Fruit fly (Drosophila melanogaster): ENCODE measurements around the gene VhaM9.7-a.

Gene VhaM9.7-a

DNA sequence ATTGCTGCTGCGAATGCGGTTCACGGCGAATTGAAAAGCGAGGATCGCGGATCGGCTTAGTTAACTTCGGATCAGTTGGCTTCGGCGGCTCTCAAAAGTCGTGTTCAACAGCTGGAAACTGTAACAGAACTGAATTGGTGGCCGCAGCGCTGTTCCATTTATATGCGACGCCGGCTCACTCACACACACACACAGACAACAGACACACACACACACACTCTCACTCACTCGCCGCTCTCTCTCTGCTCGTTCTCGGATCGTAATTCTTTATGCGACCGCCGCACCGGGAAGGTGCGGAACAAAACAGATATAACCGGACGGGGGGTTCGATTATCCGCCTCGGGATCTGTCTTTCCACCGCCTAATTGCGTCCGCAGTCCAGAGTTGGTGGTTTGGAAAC, 35.3 kb upstream of the VhaM9.7-a start, which contains the start of gene CG46460 (continued):
- no peak for TF ChIP-seq gcm (GFP tag; optimal IDR thresholded peaks at IDR 0.05)
- no peak for TF ChIP-seq crc (GFP tag; optimal IDR thresholded peaks at IDR 0.05)
- TF ChIP-seq pho (GFP tag; optimal IDR thresholded peaks at IDR 0.05) = no peak
- no peak for TF ChIP-seq CG3163 (GFP tag; optimal IDR thresholded peaks at IDR 0.05)
- TF ChIP-seq cato (GFP tag; optimal IDR thresholded peaks at IDR 0.05; ENCODE audit: borderline replicate concordance) = no peak
- no peak for TF ChIP-seq CG8281 (tag; optimal IDR thresholded peaks at IDR 0.05)
- no peak for TF ChIP-seq mirr (GFP tag; optimal IDR thresholded peaks at IDR 0.05)
- TF ChIP-seq Lim3 (GFP tag; IDR thresholded peaks at IDR 0.05) = no peak
- TF ChIP-seq eyg (GFP tag; optimal IDR thresholded peaks at IDR 0.05) = no peak
- no peak for TF ChIP-seq CG34224 (GFP tag; IDR thresholded peaks at IDR 0.05; ENCODE audit: partially characterized antibody)
- no peak for TF ChIP-seq Dip2 (GFP tag; IDR thresholded peaks at IDR 0.05)
- 0 out of 4 replicates have a peak, but pooled peaks have one; percentile 22 for TF ChIP-seq Dll (GFP tag; IDR thresholded peaks at IDR 0.05; ENCODE audit: partially characterized antibody)
- TF ChIP-seq CG12942 (GFP tag; optimal IDR thresholded peaks at IDR 0.05) = no peak
- no peak for TF ChIP-seq CG13775 (GFP tag; optimal IDR thresholded peaks at IDR 0.05)
- TF ChIP-seq repo (GFP tag; optimal IDR thresholded peaks at IDR 0.05) = peak; percentile 10
- no peak for TF ChIP-seq TFAM (GFP tag; optimal IDR thresholded peaks at IDR 0.05)
- TF ChIP-seq Trl (optimal IDR thresholded peaks at IDR 0.05) = peak; percentile 55 to 67
- TF ChIP-seq Trl (GFP tag; optimal IDR thresholded peaks at IDR 0.05) = no peak
- TF ChIP-seq insv (GFP tag; optimal IDR thresholded peaks at IDR 0.05) = no peak
- TF ChIP-seq sr (GFP tag; IDR thresholded peaks at IDR 0.05) = no peak
- TF ChIP-seq gfzf (GFP tag; optimal IDR thresholded peaks at IDR 0.05) = no peak
- TF ChIP-seq Rx (GFP tag; IDR thresholded peaks at IDR 0.05) = no peak
- TF ChIP-seq Ets97D (GFP tag; optimal IDR thresholded peaks at IDR 0.05) = no peak
- no peak for TF ChIP-seq CG8388 (GFP tag; optimal IDR thresholded peaks at IDR 0.05)
- no peak for TF ChIP-seq trh (GFP tag; optimal IDR thresholded peaks at IDR 0.05)
- no peak for TF ChIP-seq CG10979 (tag; optimal IDR thresholded peaks at IDR 0.05)
- TF ChIP-seq pnt (GFP tag; optimal IDR thresholded peaks at IDR 0.05) = no peak
- TF ChIP-seq HLHmδ (GFP tag; optimal IDR thresholded peaks at IDR 0.05) = peak; percentile 22
- no peak for TF ChIP-seq CG10565 (GFP tag; optimal IDR thresholded peaks at IDR 0.05)
- TF ChIP-seq Mad (GFP tag; optimal IDR thresholded peaks at IDR 0.05) = no peak
- TF ChIP-seq Dfd (GFP tag; optimal IDR thresholded peaks at IDR 0.05) = no peak
- TF ChIP-seq CG7745 (tag; optimal IDR thresholded peaks at IDR 0.05) = no peak
- TF ChIP-seq Doc3 (GFP tag; IDR thresholded peaks at IDR 0.05; ENCODE audit: partially characterized antibody) = no peak
- TF ChIP-seq ab (GFP tag; optimal IDR thresholded peaks at IDR 0.05) = no peak
- TF ChIP-seq luna (GFP tag; optimal IDR thresholded peaks at IDR 0.05) = no peak
- TF ChIP-seq chinmo (GFP tag; IDR thresholded peaks at IDR 0.05; ENCODE audit: partially characterized antibody) = peak; percentile 84; the same call in 3 of the 4 replicates
- 0 out of 3 replicates have a peak, but pooled peaks have one; percentile 24 for TF ChIP-seq row (GFP tag; IDR thresholded peaks at IDR 0.05)
- no peak for TF ChIP-seq HmgD (GFP tag; optimal IDR thresholded peaks at IDR 0.05)
- TF ChIP-seq CG8924 (tag; optimal IDR thresholded peaks at IDR 0.05) = no peak
- TF ChIP-seq CG5180 (GFP tag; optimal IDR thresholded peaks at IDR 0.05) = no peak
- TF ChIP-seq Awh (GFP tag; IDR thresholded peaks at IDR 0.05) = no peak
- TF ChIP-seq Dref (GFP tag; IDR thresholded peaks at IDR 0.05) = no peak
- no peak for TF ChIP-seq sna (GFP tag; IDR thresholded peaks at IDR 0.05; ENCODE audit: partially characterized antibody)
- TF ChIP-seq B-H2 (GFP tag; optimal IDR thresholded peaks at IDR 0.05) = no peak
- TF ChIP-seq ind (GFP tag; optimal IDR thresholded peaks at IDR 0.05) = no peak
- no peak for TF ChIP-seq sd (tag; optimal IDR thresholded peaks at IDR 0.05)
- no peak for TF ChIP-seq CG14667 (GFP tag; IDR thresholded peaks at IDR 0.05)
- TF ChIP-seq Atf-2 (GFP tag; optimal IDR thresholded peaks at IDR 0.05) = no peak
- no peak for TF ChIP-seq Fer2 (tag; optimal IDR thresholded peaks at IDR 0.05)
- TF ChIP-seq YL-1 (GFP tag; optimal IDR thresholded peaks at IDR 0.05) = no peak
- TF ChIP-seq cad (GFP tag; optimal IDR thresholded peaks at IDR 0.05) = peak; percentile 44
- TF ChIP-seq CG6813 (GFP tag; optimal IDR thresholded peaks at IDR 0.05) = peak; percentile 19
